Worm (Caenorhabditis elegans) whole organism, L2 larva: ENCODE data around the gene pfd-5.
A peak's percentile ranks its signal among the peaks of the same experiment; 100 is the strongest.

ENCODE experiments used
- C34F6.9 ChIP-seq: fragments of 150-350 bp; optimal IDR thresholded peaks from 2 replicates; lab custom pipeline; 2014; ENCODE audit warnings: missing biosample characterization, missing genetic modification characterization
- F13H6.1 ChIP-seq: sonication (generic microtip); optimal IDR thresholded peaks from 2 replicates; lab custom pipeline; 2016; ENCODE audit warnings: missing genetic modification characterization, missing compliant biosample characterization
- Y55F3AM.14 ChIP-seq: fragments of 200-800 bp; sonication (Bioruptor generic); optimal IDR thresholded peaks from 2 replicates; lab custom pipeline; 2018; ENCODE audit warnings: mild to moderate bottlenecking, missing genetic modification characterization, missing compliant biosample characterization
- ZK546.5 ChIP-seq: sonication (generic microtip); optimal IDR thresholded peaks from 2 replicates; lab custom pipeline; 2017; ENCODE audit warnings: missing biosample characterization, missing genetic modification characterization
- alr-1 ChIP-seq: fragments of 150-350 bp; optimal IDR thresholded peaks from 2 replicates; lab custom pipeline; 2014; ENCODE audit warnings: missing biosample characterization, missing genetic modification characterization
- aly-2 ChIP-seq: fragments of 150-350 bp; optimal IDR thresholded peaks from 2 replicates; lab custom pipeline; 2014; ENCODE audit warnings: missing biosample characterization, missing genetic modification characterization
- ama-1 ChIP-seq: fragments of 150-350 bp; optimal IDR thresholded peaks from 2 replicates; lab custom pipeline; 2018; ENCODE audit warnings: inconsistent platforms
- ceh-16 ChIP-seq: fragments of 150-350 bp; optimal IDR thresholded peaks from 2 replicates; lab custom pipeline; 2014; ENCODE audit warnings: missing biosample characterization, missing genetic modification characterization
- ceh-82 ChIP-seq: fragments of 150-350 bp; optimal IDR thresholded peaks from 2 replicates; lab custom pipeline; 2014; ENCODE audit warnings: missing biosample characterization, missing genetic modification characterization
- dmd-4 ChIP-seq: sonication (generic microtip); optimal IDR thresholded peaks from 2 replicates; lab custom pipeline; 2017; ENCODE audit warnings: missing biosample characterization, missing genetic modification characterization
- egl-27 ChIP-seq: sonication (generic microtip); optimal IDR thresholded peaks from 3 replicates; lab custom pipeline; 2017; ENCODE audit warnings: missing biosample characterization, missing genetic modification reagents, missing genetic modification characterization
- elt-1 ChIP-seq: fragments of 150-350 bp; optimal IDR thresholded peaks from 2 replicates; lab custom pipeline; 2014; ENCODE audit warnings: missing biosample characterization, missing genetic modification characterization
- elt-3 ChIP-seq: sonication (generic microtip); optimal IDR thresholded peaks from 2 replicates; lab custom pipeline; 2017; ENCODE audit warnings: missing biosample characterization, missing genetic modification characterization
- fos-1 ChIP-seq: fragments of 150-350 bp; optimal IDR thresholded peaks from 2 replicates; lab custom pipeline; 2014; ENCODE audit warnings: missing biosample characterization, missing genetic modification characterization
- gmeb-1 ChIP-seq: fragments of 150-350 bp; optimal IDR thresholded peaks from 2 replicates; lab custom pipeline; 2014; ENCODE audit warnings: missing biosample characterization, missing genetic modification characterization
- lin-11 ChIP-seq: fragments of 150-350 bp; sonication (generic microtip); optimal IDR thresholded peaks from 2 replicates; lab custom pipeline; 2014; ENCODE audit warnings: missing biosample characterization, missing genetic modification characterization, inconsistent platforms, mixed read lengths
- lin-13 ChIP-seq: fragments of 150-350 bp; optimal IDR thresholded peaks from 2 replicates; lab custom pipeline; 2014; ENCODE audit warnings: missing biosample characterization, missing genetic modification reagents, missing genetic modification characterization
- lsy-2 ChIP-seq, 2 experiments: fragments of 150-350 bp in 1 of 2; sonication (generic microtip) in 1 of 2; optimal IDR thresholded peaks; 2 replicates each; lab custom pipeline; 2014 to 2017; ENCODE audit warnings: missing biosample characterization in 2 of 2, missing genetic modification characterization in 2 of 2
- mab-5 ChIP-seq: fragments of 150-350 bp; optimal IDR thresholded peaks from 2 replicates; lab custom pipeline; 2014; ENCODE audit warnings: missing biosample characterization, missing genetic modification characterization
- mbf-1 ChIP-seq: sonication (generic microtip); optimal IDR thresholded peaks from 2 replicates; lab custom pipeline; 2017; ENCODE audit warnings: missing biosample characterization, missing genetic modification characterization
- mdl-1 ChIP-seq, 2 experiments: fragments of 150-350 bp in 1 of 2; sonication (generic microtip) in 1 of 2; optimal IDR thresholded peaks; 2 replicates each; lab custom pipeline; 2017; ENCODE audit warnings: missing biosample characterization in 2 of 2, missing genetic modification characterization in 2 of 2
- nhr-10 ChIP-seq: sonication (generic microtip); optimal IDR thresholded peaks from 2 replicates; lab custom pipeline; 2017; ENCODE audit warnings: missing biosample characterization, missing genetic modification characterization
- nhr-11 ChIP-seq: fragments of 150-350 bp; optimal IDR thresholded peaks from 2 replicates; lab custom pipeline; 2014; ENCODE audit warnings: missing biosample characterization, missing genetic modification characterization
- nhr-12 ChIP-seq: fragments of 150-350 bp; optimal IDR thresholded peaks from 2 replicates; lab custom pipeline; 2014; ENCODE audit warnings: missing biosample characterization, missing genetic modification characterization
- nhr-129 ChIP-seq: fragments of 150-350 bp; optimal IDR thresholded peaks from 2 replicates; lab custom pipeline; 2014; ENCODE audit warnings: missing biosample characterization, missing genetic modification characterization
- nhr-23 ChIP-seq: fragments of 150-350 bp; optimal IDR thresholded peaks from 2 replicates; lab custom pipeline; 2014; ENCODE audit warnings: missing biosample characterization, missing genetic modification reagents, missing genetic modification characterization
- nhr-237 ChIP-seq: fragments of 150-350 bp; optimal IDR thresholded peaks from 2 replicates; lab custom pipeline; 2014; ENCODE audit warnings: missing biosample characterization, missing genetic modification characterization
- nhr-25 ChIP-seq: fragments of 150-350 bp; sonication (generic microtip); optimal IDR thresholded peaks from 3 replicates; lab custom pipeline; 2014; ENCODE audit warnings: missing biosample characterization, missing genetic modification characterization
- nhr-6 ChIP-seq: fragments of 150-350 bp; optimal IDR thresholded peaks from 2 replicates; lab custom pipeline; 2014; ENCODE audit warnings: missing biosample characterization, missing genetic modification characterization
- nhr-77 ChIP-seq: fragments of 150-350 bp; optimal IDR thresholded peaks from 2 replicates; lab custom pipeline; 2014; ENCODE audit warnings: missing biosample characterization, missing genetic modification characterization
- peb-1 ChIP-seq: fragments of 150-350 bp; optimal IDR thresholded peaks from 2 replicates; lab custom pipeline; 2014; ENCODE audit warnings: missing biosample characterization, missing genetic modification characterization
- sem-4 ChIP-seq: fragments of 150-350 bp; optimal IDR thresholded peaks from 2 replicates; lab custom pipeline; 2014; ENCODE audit warnings: missing biosample characterization, missing genetic modification reagents, missing genetic modification characterization
- skn-1 ChIP-seq: sonication (generic microtip); optimal IDR thresholded peaks from 2 replicates; lab custom pipeline; 2017; ENCODE audit warnings: missing biosample characterization, missing genetic modification characterization
- sma-3 ChIP-seq: sonication (generic microtip); optimal IDR thresholded peaks from 2 replicates; lab custom pipeline; 2016; ENCODE audit warnings: missing genetic modification reagents, missing genetic modification characterization, missing compliant biosample characterization
- sma-9 ChIP-seq, 2 experiments: fragments of 150-350 bp in 1 of 2; sonication (generic microtip) in 1 of 2; optimal IDR thresholded peaks; 2 replicates each; lab custom pipeline; 2014 to 2016; ENCODE audit warnings: missing genetic modification characterization in 2 of 2, mild to moderate bottlenecking in 1 of 2, missing biosample characterization in 1 of 2, missing compliant biosample characterization in 1 of 2, missing genetic modification reagents in 1 of 2, moderate library complexity in 1 of 2
- snpc-4 ChIP-seq: fragments of 150-350 bp; optimal IDR thresholded peaks from 2 replicates; lab custom pipeline; 2014; ENCODE audit warnings: missing biosample characterization, missing genetic modification characterization
- unc-39 ChIP-seq: fragments of 150-350 bp; optimal IDR thresholded peaks from 2 replicates; lab custom pipeline; 2014; ENCODE audit warnings: missing biosample characterization, missing genetic modification characterization
- unc-55 ChIP-seq: fragments of 150-350 bp; sonication (generic microtip); optimal IDR thresholded peaks from 3 replicates; lab custom pipeline; 2014; ENCODE audit warnings: missing biosample characterization, missing genetic modification reagents, missing genetic modification characterization
- unc-62 ChIP-seq: fragments of 150-350 bp; optimal IDR thresholded peaks from 2 replicates; lab custom pipeline; 2014; ENCODE audit warnings: missing biosample characterization, missing genetic modification reagents, missing genetic modification characterization
- zag-1 ChIP-seq: fragments of 150-350 bp; optimal IDR thresholded peaks from 2 replicates; lab custom pipeline; 2014; ENCODE audit warnings: missing biosample characterization, missing genetic modification characterization
- ztf-1 ChIP-seq: fragments of 200-800 bp; sonication (Bioruptor generic); conservative IDR thresholded peaks from 2 replicates; pipeline ENCODE4 v1.3.6; 2022; ENCODE audit warnings: missing genetic modification characterization, missing compliant biosample characterization
- ztf-4 ChIP-seq: fragments of 150-350 bp; optimal IDR thresholded peaks from 2 replicates; lab custom pipeline; 2014; ENCODE audit warnings: missing biosample characterization, missing genetic modification characterization

pfd-5 gene

ce11 chrIII:7179538-7180301 lies 19.0 kb downstream of the pfd-5 start, which contains the start of the genes rps-14 and rpl-36 (continued):
- TF ChIP-seq nhr-11 (tag; lab: Kevin White, UChicago) (no peak), nhr-23 (no peak), nhr-129 (peak; percentile 88)

ce11 chrIII:7178497-7178896 lies 20.2 kb downstream of the pfd-5 start:
- no peak for TF ChIP-seq aly-2 (tag; lab: Kevin White, UChicago)

DNA sequence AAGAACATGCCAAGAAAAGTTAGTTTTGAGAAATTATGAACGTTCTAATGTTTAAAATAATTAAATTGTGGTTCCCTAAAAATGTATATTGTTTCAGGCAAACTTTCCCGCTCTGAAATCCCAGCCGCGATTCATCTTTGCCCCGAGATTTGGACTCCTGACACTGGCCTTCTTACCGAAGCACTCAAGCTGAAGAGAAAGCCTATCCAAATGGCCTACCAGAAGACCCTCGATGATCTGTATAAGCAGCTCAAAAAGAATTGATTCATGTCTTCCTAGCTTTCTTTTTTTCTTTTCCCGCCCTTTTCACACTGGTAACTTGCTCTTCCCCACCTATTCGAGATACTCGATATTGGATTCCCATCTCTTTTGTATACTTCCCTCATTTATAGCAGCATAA lies 28.6 kb downstream of the pfd-5 start:
- no peak for TF ChIP-seq nhr-25 (tag; lab: Kevin White, UChicago)
- TF ChIP-seq C34F6.9 (tag; lab: Kevin White, UChicago) = no peak
- TF ChIP-seq nhr-10 = no peak
- TF ChIP-seq sma-3 = no peak
- TF ChIP-seq mdl-1 (tag; optimal IDR thresholded peaks at IDR 0.05; lab: Kevin White, UChicago) = no peak
- no peak for TF ChIP-seq zag-1 (tag; lab: Kevin White, UChicago)
- TF ChIP-seq ztf-4 = no peak
- TF ChIP-seq ZK546.5 = no peak
- no peak for TF ChIP-seq egl-27 (tag; lab: Kevin White, UChicago)
- no peak for TF ChIP-seq peb-1 (tag; lab: Kevin White, UChicago)

- TF ChIP-seq nhr-6 (tag; lab: Kevin White, UChicago) = no peak
These were observed 31.1 kb downstream of the pfd-5 start, which contains the start of gene acs-4 for ce11 chrIII:7167568-7167937. Gene acs-4, plus strand, starts transcription at chrIII:7167838.

- TF ChIP-seq unc-39 (tag; lab: Kevin White, UChicago) = no peak
- TF ChIP-seq lin-11 (tag; lab: Kevin White, UChicago) = peak; percentile 63
- TF ChIP-seq alr-1 (tag; lab: Kevin White, UChicago) = no peak
- no peak for TF ChIP-seq nhr-11 (tag; lab: Kevin White, UChicago)
- TF ChIP-seq ceh-16 (tag; lab: Kevin White, UChicago) = no peak
- no peak for TF ChIP-seq nhr-77 (tag; lab: Kevin White, UChicago)
- no peak for TF ChIP-seq elt-1
- peak; percentile 16 for TF ChIP-seq mab-5 (tag; lab: Kevin White, UChicago)
- no peak for TF ChIP-seq snpc-4 (tag; lab: Kevin White, UChicago)
- no peak for TF ChIP-seq mbf-1
- TF ChIP-seq nhr-237 = no peak
- TF ChIP-seq F13H6.1 = peak; percentile 44
- TF ChIP-seq ZK546.5 = no peak
- no peak for TF ChIP-seq gmeb-1 (tag; lab: Kevin White, UChicago)
- peak; percentile 58 for TF ChIP-seq fos-1
- TF ChIP-seq lsy-2 (tag; optimal IDR thresholded peaks at IDR 0.05; lab: Kevin White, UChicago) = peak in 1 of 2 experiments; percentile 69
- peak; percentile 62 for TF ChIP-seq zag-1 (tag; lab: Kevin White, UChicago)
- peak; percentile 13 for TF ChIP-seq sma-9 (GFP tag; optimal IDR thresholded peaks at IDR 0.05; lab: Kevin White, UChicago)
- no peak for TF ChIP-seq sma-9 (tag; optimal IDR thresholded peaks at IDR 0.05; lab: Kevin White, UChicago)
- no peak for TF ChIP-seq nhr-10
- no peak for TF ChIP-seq sem-4 (tag; lab: Kevin White, UChicago)
- no peak for TF ChIP-seq nhr-12 (tag; lab: Kevin White, UChicago)
- TF ChIP-seq mdl-1 (tag; optimal IDR thresholded peaks at IDR 0.05; lab: Kevin White, UChicago) = peak; percentile 23 to 29
- TF ChIP-seq ztf-1 (GFP tag; lab: Robert Waterston, UW) = no peak
- no peak for TF ChIP-seq nhr-6 (tag; lab: Kevin White, UChicago)
- TF ChIP-seq elt-3 (tag; lab: Kevin White, UChicago) = no peak
- peak; percentile 32 for TF ChIP-seq ztf-4
- no peak for TF ChIP-seq Y55F3AM.14 (GFP tag; lab: Kevin White, UChicago)
- peak; percentile 82 for TF ChIP-seq unc-55
- TF ChIP-seq C34F6.9 (tag; lab: Kevin White, UChicago) = peak; percentile 77
- TF ChIP-seq ceh-82 (tag; lab: Kevin White, UChicago) = no peak
- no peak for TF ChIP-seq unc-62 (GFP tag; lab: Kevin White, UChicago)
- TF ChIP-seq dmd-4 (tag; lab: Kevin White, UChicago) = no peak
- TF ChIP-seq nhr-23 = no peak
- no peak for TF ChIP-seq peb-1 (tag; lab: Kevin White, UChicago)
- TF ChIP-seq skn-1 (tag; lab: Kevin White, UChicago) = no peak
- peak; percentile 5 for TF ChIP-seq lin-13 (GFP tag; lab: Kevin White, UChicago)
- TF ChIP-seq ama-1 (lab: Kevin White, UChicago) = no peak
These were observed 31.8 kb downstream of the pfd-5 start for ce11 chrIII:7166664-7167567.
